Fruit fly (Drosophila melanogaster) whole organism, embryonic: Measurements from ENCODE around the gene CG18749.

Experiments
- Antp ChIP-seq: fragments of 200-800 bp; sonication (Bioruptor generic); optimal IDR thresholded peaks from 3 replicates; lab custom pipeline; 2016; ENCODE audit warnings: missing biosample characterization, missing genetic modification characterization
- Atf3 ChIP-seq: fragments of 200-800 bp; sonication (Bioruptor generic); optimal IDR thresholded peaks from 3 replicates; lab custom pipeline; 2016; ENCODE audit warnings: missing biosample characterization, missing genetic modification characterization
- Atf6 ChIP-seq: fragments of 200-800 bp; sonication (Bioruptor generic); IDR thresholded peaks from 2 replicates; pipeline ENCODE4 v1.3.6; 2022; ENCODE audit warnings: missing biosample characterization, missing genetic modification characterization
- CG11696 ChIP-seq: fragments of 200-800 bp; sonication (Bioruptor generic); IDR thresholded peaks from 2 replicates; pipeline ENCODE4 v1.3.6; 2022; ENCODE audit warnings: missing biosample characterization, missing genetic modification characterization
- CG12071 ChIP-seq: fragments of 200-800 bp; sonication (Bioruptor generic); optimal IDR thresholded peaks from 3 replicates; lab custom pipeline; 2018; ENCODE audit warnings: missing biosample characterization, mild to moderate bottlenecking, missing genetic modification characterization
- CG15269 ChIP-seq: fragments of 200-800 bp; sonication (Bioruptor generic); optimal IDR thresholded peaks from 2 replicates; lab custom pipeline; 2018; ENCODE audit warnings: missing biosample characterization, mild to moderate bottlenecking, missing genetic modification characterization, moderate library complexity
- CG15479 ChIP-seq: fragments of 200-800 bp; sonication (Bioruptor generic); optimal IDR thresholded peaks from 3 replicates; lab custom pipeline; 2019; ENCODE audit warnings: missing biosample characterization, mild to moderate bottlenecking, missing genetic modification characterization, moderate library complexity
- CG16813 ChIP-seq: fragments of 200-800 bp; sonication (Bioruptor generic); IDR thresholded peaks from 3 replicates; pipeline ENCODE4 v1.3.6; 2022; ENCODE audit warnings: missing biosample characterization, missing genetic modification characterization; ENCODE audit not compliant: partially characterized antibody
- CG18599 ChIP-seq: fragments of 200-800 bp; sonication (Bioruptor generic); optimal IDR thresholded peaks from 3 replicates; lab custom pipeline; 2017; ENCODE audit warnings: missing biosample characterization, missing genetic modification characterization, mild to moderate bottlenecking, moderate library complexity, missing genetic modification reagents
- CG18764 ChIP-seq: fragments of 200-800 bp; sonication (Bioruptor generic); optimal IDR thresholded peaks from 3 replicates; lab custom pipeline; 2016; ENCODE audit warnings: missing biosample characterization, missing genetic modification characterization
- CG2712 ChIP-seq: fragments of 200-800 bp; optimal IDR thresholded peaks from 3 replicates; lab custom pipeline; 2019; ENCODE audit warnings: missing biosample characterization, mild to moderate bottlenecking, missing genetic modification characterization, moderate library complexity
- CG31224 ChIP-seq: fragments of 200-800 bp; sonication (Bioruptor generic); IDR thresholded peaks from 2 replicates; pipeline ENCODE4 v1.3.6; 2022; ENCODE audit warnings: missing biosample characterization, missing genetic modification characterization
- CG3847 ChIP-seq: fragments of 200-800 bp; sonication (Bioruptor generic); IDR thresholded peaks from 2 replicates; pipeline ENCODE4 v1.3.6; 2022; ENCODE audit warnings: missing biosample characterization, missing genetic modification characterization
- CG7271 ChIP-seq: fragments of 200-800 bp; sonication (Bioruptor generic); optimal IDR thresholded peaks from 2 replicates; lab custom pipeline; 2018; ENCODE audit warnings: missing biosample characterization, mild to moderate bottlenecking, missing genetic modification characterization, moderate library complexity
- CG8281 ChIP-seq: fragments of 200-800 bp; sonication (Bioruptor generic); optimal IDR thresholded peaks from 2 replicates; lab custom pipeline; 2018; ENCODE audit warnings: missing biosample characterization, mild to moderate bottlenecking, missing genetic modification characterization, moderate library complexity
- CG9437 ChIP-seq: fragments of 200-800 bp; sonication (Bioruptor generic); optimal IDR thresholded peaks from 2 replicates; lab custom pipeline; 2018; ENCODE audit warnings: missing biosample characterization, mild to moderate bottlenecking, missing genetic modification characterization
- Chrac-16 ChIP-seq: fragments of 200-800 bp; sonication (Bioruptor generic); optimal IDR thresholded peaks from 3 replicates; lab custom pipeline; 2016; ENCODE audit warnings: missing biosample characterization, missing genetic modification characterization
- CrebB ChIP-seq: fragments of 200-800 bp; sonication (Bioruptor generic); optimal IDR thresholded peaks from 3 replicates; lab custom pipeline; 2018; ENCODE audit warnings: missing biosample characterization, mild to moderate bottlenecking, missing genetic modification characterization
- E2f1 ChIP-seq: fragments of 200-800 bp; sonication (Bioruptor generic); IDR thresholded peaks from 2 replicates; pipeline ENCODE4 v1.3.6; 2022; ENCODE audit warnings: missing biosample characterization, missing genetic modification characterization
- Eip74EF ChIP-seq, 2 experiments: fragments of 200-800 bp in 1 of 2; fragments of >200 bp in 1 of 2; sonication (Bioruptor generic) in 1 of 2; optimal IDR thresholded peaks; 2 replicates each; lab custom pipeline; 2017 to 2019; ENCODE audit warnings: missing biosample characterization in 2 of 2, missing genetic modification characterization in 2 of 2, mild to moderate bottlenecking in 1 of 2, moderate library complexity in 1 of 2
- H15 ChIP-seq: fragments of 200-800 bp; sonication (Bioruptor generic); IDR thresholded peaks from 3 replicates; pipeline ENCODE4 v1.3.6; 2022; ENCODE audit warnings: missing biosample characterization, missing genetic modification characterization
- HLH4C ChIP-seq: fragments of 200-800 bp; sonication (Bioruptor generic); IDR thresholded peaks from 3 replicates; pipeline ENCODE4 v1.3.6; 2022; ENCODE audit warnings: missing biosample characterization, missing genetic modification characterization; ENCODE audit not compliant: partially characterized antibody
- Sox100B ChIP-seq: fragments of 200-800 bp; sonication (Bioruptor generic); optimal IDR thresholded peaks from 3 replicates; lab custom pipeline; 2018; ENCODE audit warnings: missing biosample characterization, mild to moderate bottlenecking, missing genetic modification characterization
- YL-1 ChIP-seq: fragments of 200-800 bp; sonication (Bioruptor generic); optimal IDR thresholded peaks from 3 replicates; lab custom pipeline; 2017; ENCODE audit warnings: missing biosample characterization, mild to moderate bottlenecking, missing genetic modification characterization
- amos ChIP-seq: fragments of 200-800 bp; sonication (Bioruptor generic); IDR thresholded peaks from 2 replicates; pipeline ENCODE4 v1.3.6; 2022; ENCODE audit warnings: missing biosample characterization, missing genetic modification characterization; ENCODE audit not compliant: partially characterized antibody
- ase ChIP-seq: fragments of 200-800 bp; sonication (Bioruptor generic); IDR thresholded peaks from 3 replicates; pipeline ENCODE4 v1.3.6; 2022; ENCODE audit warnings: missing biosample characterization, missing genetic modification characterization
- ato ChIP-seq: fragments of 200-800 bp; sonication (Bioruptor generic); IDR thresholded peaks from 2 replicates; pipeline ENCODE4 v1.3.6; 2022; ENCODE audit warnings: missing biosample characterization, missing genetic modification characterization; ENCODE audit not compliant: partially characterized antibody
- bowl ChIP-seq: fragments of 200-800 bp; sonication (Bioruptor generic); IDR thresholded peaks from 2 replicates; pipeline ENCODE4 v1.3.6; 2022; ENCODE audit warnings: missing biosample characterization, missing genetic modification characterization
- cad ChIP-seq: fragments of >200 bp; optimal IDR thresholded peaks from 2 replicates; lab custom pipeline; 2017; ENCODE audit warnings: missing biosample characterization, missing genetic modification characterization
- cas ChIP-seq: fragments of 200-800 bp; sonication (Bioruptor generic); IDR thresholded peaks from 2 replicates; pipeline ENCODE4 v1.3.6; 2022; ENCODE audit warnings: missing biosample characterization, missing genetic modification characterization
- dmrt11E ChIP-seq: fragments of 200-800 bp; sonication (Bioruptor generic); optimal IDR thresholded peaks from 3 replicates; lab custom pipeline; 2018; ENCODE audit warnings: missing biosample characterization, mild to moderate bottlenecking, missing genetic modification characterization, moderate library complexity
- gce ChIP-seq: fragments of 200-800 bp; sonication (Bioruptor generic); IDR thresholded peaks from 3 replicates; pipeline ENCODE4 v1.3.6; 2022; ENCODE audit warnings: missing biosample characterization, missing genetic modification characterization
- gcm2 ChIP-seq: fragments of 200-800 bp; sonication (Bioruptor generic); optimal IDR thresholded peaks from 2 replicates; lab custom pipeline; 2016; ENCODE audit warnings: missing biosample characterization, missing genetic modification characterization
- gsb ChIP-seq: fragments of 200-800 bp; sonication (Bioruptor generic); IDR thresholded peaks from 2 replicates; pipeline ENCODE4 v1.3.6; 2022; ENCODE audit warnings: missing biosample characterization, missing genetic modification characterization
- gt ChIP-seq: fragments of 200-800 bp; sonication (Bioruptor generic); IDR thresholded peaks from 2 replicates; pipeline ENCODE4 v1.3.6; 2022; ENCODE audit warnings: missing biosample characterization, missing genetic modification characterization
- jigr1 ChIP-seq: fragments of 200-800 bp; sonication (Bioruptor generic); IDR thresholded peaks from 3 replicates; pipeline ENCODE4 v1.3.6; 2022; ENCODE audit warnings: missing biosample characterization, missing genetic modification characterization
- jumu ChIP-seq: fragments of 200-800 bp; sonication (Bioruptor generic); optimal IDR thresholded peaks from 3 replicates; lab custom pipeline; 2016; ENCODE audit warnings: missing biosample characterization, missing genetic modification characterization
- lov ChIP-seq, 2 experiments: fragments of 200-800 bp in 1 of 2; fragments of >200 bp in 1 of 2; sonication (Bioruptor generic) in 1 of 2; IDR thresholded peaks in 1 of 2; optimal IDR thresholded peaks in 1 of 2; 2 replicates in 1 of 2; 3 replicates in 1 of 2; pipeline versions ENCODE4 v1.3.6 to Lab custom; 2017 to 2022; ENCODE audit warnings: missing biosample characterization in 1 of 2, missing genetic modification characterization in 1 of 2
- oc ChIP-seq: fragments of 200-800 bp; sonication (Bioruptor generic); optimal IDR thresholded peaks from 2 replicates; lab custom pipeline; 2018; ENCODE audit warnings: missing biosample characterization, mild to moderate bottlenecking, missing genetic modification characterization, moderate library complexity
- peb ChIP-seq: fragments of 200-800 bp; sonication (Bioruptor generic); IDR thresholded peaks from 2 replicates; pipeline ENCODE4 v1.3.6; 2022; ENCODE audit warnings: missing biosample characterization, missing genetic modification characterization
- pita ChIP-seq: fragments of 200-800 bp; sonication (Bioruptor generic); optimal IDR thresholded peaks from 2 replicates; lab custom pipeline; 2017; ENCODE audit warnings: missing biosample characterization, mild to moderate bottlenecking, missing genetic modification characterization
- prd ChIP-seq, 3 experiments: fragments of >200 bp in 2 of 3; fragments of 200-800 bp in 1 of 3; sonication (Bioruptor generic) in 1 of 3; optimal IDR thresholded peaks in 2 of 3; IDR thresholded peaks in 1 of 3; 2 replicates in 2 of 3; 3 replicates in 1 of 3; pipeline versions ENCODE4 v1.3.6 to Lab custom; 2017 to 2022; ENCODE audit warnings: missing biosample characterization in 1 of 3, missing genetic modification characterization in 1 of 3
- psq ChIP-seq: fragments of 200-800 bp; sonication (Bioruptor generic); optimal IDR thresholded peaks from 2 replicates; lab custom pipeline; 2017; ENCODE audit warnings: missing biosample characterization, missing genetic modification characterization
- sc ChIP-seq, 3 experiments: fragments of >200 bp in 2 of 3; fragments of 200-800 bp in 1 of 3; sonication (Bioruptor generic) in 1 of 3; optimal IDR thresholded peaks; 2 replicates in 2 of 3; 3 replicates in 1 of 3; lab custom pipeline; 2017; ENCODE audit warnings: mild to moderate bottlenecking in 1 of 3, missing biosample characterization in 1 of 3, missing genetic modification characterization in 1 of 3, missing genetic modification reagents in 1 of 3
- sob ChIP-seq: fragments of 200-800 bp; sonication (Bioruptor generic); IDR thresholded peaks from 2 replicates; pipeline ENCODE4 v1.3.6; 2022; ENCODE audit warnings: missing biosample characterization, missing genetic modification characterization
- tna ChIP-seq: fragments of 200-800 bp; sonication (Bioruptor generic); IDR thresholded peaks from 2 replicates; pipeline ENCODE4 v1.3.6; 2022; ENCODE audit warnings: missing biosample characterization, missing genetic modification characterization; ENCODE audit not compliant: partially characterized antibody
- vfl ChIP-seq: fragments of 200-800 bp; sonication (Bioruptor generic); optimal IDR thresholded peaks from 2 replicates; lab custom pipeline; 2016; ENCODE audit warnings: missing biosample characterization, missing genetic modification characterization
- zf30C ChIP-seq: fragments of 200-800 bp; sonication (Bioruptor generic); optimal IDR thresholded peaks from 3 replicates; lab custom pipeline; 2018; ENCODE audit warnings: missing biosample characterization, mild to moderate bottlenecking, missing genetic modification characterization

The CG18749 gene

dm6 chr3R:8206628-8207275 is 37.1 kb upstream of the CG18749 start (continued):
- no peak for TF ChIP-seq prd (optimal IDR thresholded peaks at IDR 0.05; lab: Kevin White, UChicago)
- TF ChIP-seq prd (GFP tag; IDR thresholded peaks at IDR 0.05; lab: Robert Waterston, UW) = peak; percentile 56; the same call in 2 of the 3 replicates
- no peak for TF ChIP-seq zf30C (GFP tag; lab: Kevin White, UChicago)
- no peak for TF ChIP-seq CG16813 (GFP tag; lab: Robert Waterston, UW)
- TF ChIP-seq amos (GFP tag; lab: Robert Waterston, UW) = no peak
- TF ChIP-seq pita = no peak
- TF ChIP-seq CG31224 = peak; percentile 49; the same call in 1 of the 2 replicates
- no peak for TF ChIP-seq CG12071 (GFP tag; lab: Kevin White, UChicago)
- TF ChIP-seq gce (GFP tag; lab: Robert Waterston, UW) = no peak
- TF ChIP-seq dmrt11E (tag; lab: Kevin White, UChicago) = peak; percentile 52
- TF ChIP-seq ato (GFP tag; lab: Robert Waterston, UW) = no peak
- TF ChIP-seq lov (optimal IDR thresholded peaks at IDR 0.05; lab: Kevin White, UChicago) = no peak
- no peak for TF ChIP-seq lov (GFP tag; IDR thresholded peaks at IDR 0.05; lab: Robert Waterston, UW)
- peak; percentile 47 for TF ChIP-seq CG9437
- peak; percentile 73 for TF ChIP-seq CG15269 (tag; lab: Kevin White, UChicago)
- TF ChIP-seq E2f1 (GFP tag; lab: Robert Waterston, UW) = 0 out of 2 replicates have a peak, but pooled peaks have one; percentile 35
- no peak for TF ChIP-seq gcm2 (GFP tag; lab: Kevin White, UChicago)
- no peak for TF ChIP-seq Atf3 (GFP tag; lab: Kevin White, UChicago)
- TF ChIP-seq CG3847 (GFP tag; lab: Robert Waterston, UW) = peak; percentile 55
- TF ChIP-seq Eip74EF (GFP tag; optimal IDR thresholded peaks at IDR 0.05; lab: Kevin White, UChicago) = peak in 1 of 2 experiments; percentile 29
- peak; percentile 47 for TF ChIP-seq Sox100B (GFP tag; lab: Kevin White, UChicago)
- TF ChIP-seq jigr1 (GFP tag; lab: Robert Waterston, UW) = no peak; the same call in 2 of the 3 replicates
- no peak for TF ChIP-seq CG15479 (GFP tag; lab: Kevin White, UChicago)
- TF ChIP-seq CrebB (tag; lab: Kevin White, UChicago) = no peak
- TF ChIP-seq jumu = no peak
- TF ChIP-seq Chrac-16 (GFP tag; lab: Kevin White, UChicago) = peak; percentile 9
- TF ChIP-seq bowl (GFP tag; lab: Robert Waterston, UW) = no peak
- no peak for TF ChIP-seq gt (GFP tag; lab: Robert Waterston, UW)
- TF ChIP-seq tna (GFP tag; lab: Robert Waterston, UW) = no peak
- TF ChIP-seq Atf6 (GFP tag; lab: Robert Waterston, UW) = peak; percentile 57; the same call in 1 of the 2 replicates
- TF ChIP-seq vfl = no peak
- TF ChIP-seq cas (GFP tag; lab: Robert Waterston, UW) = no peak
- TF ChIP-seq CG11696 = no peak
- TF ChIP-seq psq (GFP tag; lab: Kevin White, UChicago) = no peak
- TF ChIP-seq peb = no peak
- TF ChIP-seq CG7271 (tag; lab: Kevin White, UChicago) = no peak
- TF ChIP-seq ase (GFP tag; lab: Robert Waterston, UW) = no peak
- 0 out of 3 replicates have a peak, but pooled peaks have one; percentile 18 for TF ChIP-seq H15 (GFP tag; lab: Robert Waterston, UW)
- no peak for TF ChIP-seq oc (tag; lab: Kevin White, UChicago)
- TF ChIP-seq CG8281 (tag; lab: Kevin White, UChicago) = peak; percentile 45
- TF ChIP-seq CG18599 = peak; percentile 70
- TF ChIP-seq cad (GFP tag; lab: Kevin White, UChicago) = no peak
- TF ChIP-seq sob = no peak; the same call in 1 of the 2 replicates
- no peak for TF ChIP-seq HLH4C (GFP tag; lab: Robert Waterston, UW)
- TF ChIP-seq CG2712 (tag; lab: Kevin White, UChicago) = peak; percentile 72
- TF ChIP-seq CG18764 (GFP tag; lab: Kevin White, UChicago) = no peak
- no peak for TF ChIP-seq Antp (GFP tag; lab: Kevin White, UChicago)
- TF ChIP-seq sc (optimal IDR thresholded peaks at IDR 0.05; lab: Kevin White, UChicago) = no peak
- peak; percentile 15 for TF ChIP-seq sc (GFP tag; optimal IDR thresholded peaks at IDR 0.05; lab: Kevin White, UChicago)
- no peak for TF ChIP-seq YL-1 (GFP tag; lab: Kevin White, UChicago)
- TF ChIP-seq gsb (GFP tag; lab: Robert Waterston, UW) = 0 out of 2 replicates have a peak, but pooled peaks have one; percentile 30
